Worm (Caenorhabditis elegans): ENCODE results near the gene col-132.

The col-132 gene

DNA sequence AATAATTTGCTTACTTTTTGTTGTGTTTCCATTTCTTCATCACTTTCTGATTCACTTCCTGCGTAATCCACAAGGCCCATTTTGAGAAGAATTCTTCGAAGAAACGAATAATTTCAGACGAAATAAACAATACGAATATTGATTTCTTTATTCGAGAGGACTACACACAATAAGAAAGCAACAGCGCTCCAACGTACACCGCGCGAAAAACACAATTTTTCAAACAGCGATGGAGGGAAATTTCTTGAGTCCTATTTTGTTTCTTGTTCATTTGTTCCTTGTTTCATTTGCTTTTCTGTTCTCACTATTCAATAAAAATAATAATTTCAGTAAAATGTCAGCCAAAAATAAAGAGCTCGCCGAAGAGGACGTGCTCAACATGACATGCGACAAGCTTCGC lies 2.8 kb upstream of the col-132 start, which contains the start of the genes prcc-1 and C39E9.12 (continued):
- TF ChIP-seq fkh-8 (tag; optimal IDR thresholded peaks at IDR 0.05) (peak; percentile 56), xbp-1 (tag; optimal IDR thresholded peaks at IDR 0.05) (peak; percentile 55), unc-86 (tag; optimal IDR thresholded peaks at IDR 0.05) (peak; percentile 37), mef-2 (tag; optimal IDR thresholded peaks at IDR 0.05) (no peak), lin-15B (tag; optimal IDR thresholded peaks at IDR 0.05) (peak; percentile 84), ets-5 (GFP tag; IDR thresholded peaks at IDR 0.05) (no peak), snu-23 (GFP tag; optimal IDR thresholded peaks at IDR 0.05) (peak; percentile 80), nhr-71 (tag; optimal IDR thresholded peaks at IDR 0.05) (peak; percentile 73), dpl-1 (GFP tag; optimal IDR thresholded peaks at IDR 0.05) (peak; percentile 88 to 95 (median 92)), blmp-1 (tag; optimal IDR thresholded peaks at IDR 0.05) (no peak)

DNA sequence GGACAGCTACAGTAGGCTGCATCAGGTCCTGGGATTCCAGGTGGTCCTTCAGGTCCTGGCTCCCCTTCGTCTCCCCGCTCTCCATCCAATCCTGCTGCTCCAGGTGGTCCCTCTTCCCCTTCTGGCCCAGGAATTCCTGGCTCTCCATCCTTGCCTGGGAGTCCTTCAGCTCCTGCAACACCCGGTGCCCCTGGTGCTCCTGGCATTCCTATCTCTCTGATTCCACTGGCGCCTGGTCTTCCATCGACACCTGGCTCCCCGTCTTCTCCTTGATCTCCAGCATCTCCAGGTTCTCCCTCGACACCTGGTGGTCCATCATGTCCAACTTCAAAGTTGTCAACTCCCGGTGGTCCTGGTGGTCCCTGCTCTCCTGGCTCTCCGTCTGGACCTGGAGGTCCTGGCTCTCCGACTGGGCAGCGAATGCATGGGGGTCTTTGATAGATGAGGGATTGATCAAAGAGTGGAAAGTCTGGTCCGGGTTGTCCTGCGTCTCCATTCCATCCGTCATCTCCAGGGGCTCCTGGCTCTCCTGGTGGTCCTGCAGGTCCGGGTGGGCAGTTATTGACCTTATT lies 1.1 kb downstream of the col-132 start:
- TF ChIP-seq efl-1 (optimal IDR thresholded peaks at IDR 0.05) (no peak), efl-1 (GFP tag; optimal IDR thresholded peaks at IDR 0.05 in 1 of 2) (no peak), nhr-28 (tag; optimal IDR thresholded peaks at IDR 0.05) (no peak), fos-1 (tag; optimal IDR thresholded peaks at IDR 0.05) (no peak), ces-1 (GFP tag; optimal IDR thresholded peaks at IDR 0.05) (no peak), C34B4.2 (tag; optimal IDR thresholded peaks at IDR 0.05) (no peak), unc-30 (tag; optimal IDR thresholded peaks at IDR 0.05) (no peak), dpl-1 (GFP tag; optimal IDR thresholded peaks at IDR 0.05) (no peak), mab-9 (GFP tag; IDR thresholded peaks at IDR 0.05) (no peak), snu-23 (GFP tag; optimal IDR thresholded peaks at IDR 0.05) (no peak), fkh-10 (GFP tag; optimal IDR thresholded peaks at IDR 0.05) (no peak), unc-98 (GFP tag; IDR thresholded peaks at IDR 0.05) (no peak)

DNA sequence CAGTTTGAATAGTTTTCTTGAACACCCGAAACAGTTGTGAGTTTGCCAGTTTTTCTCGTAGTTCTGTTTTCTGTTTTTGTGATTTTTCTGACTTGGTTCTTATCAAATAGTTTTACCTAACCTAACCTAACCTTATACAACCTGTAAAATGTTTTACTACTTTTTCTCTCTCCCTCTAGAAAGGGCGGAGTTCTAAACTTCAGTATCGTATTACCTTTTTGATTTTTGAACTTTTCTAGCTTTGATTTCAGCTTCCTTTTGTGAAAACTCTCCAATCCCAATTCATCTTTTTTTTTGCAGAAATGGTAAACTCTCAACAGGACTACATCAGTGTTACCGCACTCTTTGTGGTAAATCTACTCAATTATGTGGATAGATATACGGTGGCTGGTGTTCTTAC lies 4.2 kb downstream of the col-132 start, which contains the start of gene spin-2:
Gene spin-2 (plus strand): TSS at position 301 of the 400 bp plus-strand sequence.
- TF ChIP-seq ceh-90 (tag; optimal IDR thresholded peaks at IDR 0.05) (no peak), jun-1 (tag; optimal IDR thresholded peaks at IDR 0.05) (no peak)

DNA sequence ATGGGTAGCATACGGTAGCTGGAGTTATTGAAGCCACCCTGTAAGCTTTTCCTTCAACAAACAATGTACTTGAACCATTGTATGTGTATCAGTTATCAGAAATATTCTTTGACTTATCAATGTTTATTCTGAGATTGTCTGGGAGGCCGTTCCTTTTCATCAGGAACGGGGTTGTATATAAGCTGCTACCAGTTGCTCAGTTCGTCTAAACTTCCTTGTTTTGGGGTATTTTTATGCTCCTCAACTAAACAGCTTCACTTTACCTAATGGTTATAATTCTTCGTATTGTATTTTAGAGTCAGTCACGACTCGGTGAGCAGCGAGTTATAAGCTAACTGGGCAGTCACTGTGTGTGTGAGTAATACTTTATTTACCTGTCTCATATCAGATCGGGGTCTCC lies 5.2 kb downstream of the col-132 start:
- TF ChIP-seq fkh-4 (tag; optimal IDR thresholded peaks at IDR 0.05; ENCODE audit: borderline replicate concordance) (no peak), xbp-1 (tag; optimal IDR thresholded peaks at IDR 0.05) (no peak), nhr-85 (tag) (no peak), ztf-4 (tag; optimal IDR thresholded peaks at IDR 0.05) (no peak), lin-13 (GFP tag; optimal IDR thresholded peaks at IDR 0.05) (no peak), sup-37 (GFP tag; optimal IDR thresholded peaks at IDR 0.05) (no peak), lin-35 (GFP tag; optimal IDR thresholded peaks at IDR 0.05) (no peak), unc-98 (GFP tag; IDR thresholded peaks at IDR 0.05) (no peak), pax-3 (tag; optimal IDR thresholded peaks at IDR 0.05) (no peak), ama-1 (optimal IDR thresholded peaks at IDR 0.05) (no peak)

DNA sequence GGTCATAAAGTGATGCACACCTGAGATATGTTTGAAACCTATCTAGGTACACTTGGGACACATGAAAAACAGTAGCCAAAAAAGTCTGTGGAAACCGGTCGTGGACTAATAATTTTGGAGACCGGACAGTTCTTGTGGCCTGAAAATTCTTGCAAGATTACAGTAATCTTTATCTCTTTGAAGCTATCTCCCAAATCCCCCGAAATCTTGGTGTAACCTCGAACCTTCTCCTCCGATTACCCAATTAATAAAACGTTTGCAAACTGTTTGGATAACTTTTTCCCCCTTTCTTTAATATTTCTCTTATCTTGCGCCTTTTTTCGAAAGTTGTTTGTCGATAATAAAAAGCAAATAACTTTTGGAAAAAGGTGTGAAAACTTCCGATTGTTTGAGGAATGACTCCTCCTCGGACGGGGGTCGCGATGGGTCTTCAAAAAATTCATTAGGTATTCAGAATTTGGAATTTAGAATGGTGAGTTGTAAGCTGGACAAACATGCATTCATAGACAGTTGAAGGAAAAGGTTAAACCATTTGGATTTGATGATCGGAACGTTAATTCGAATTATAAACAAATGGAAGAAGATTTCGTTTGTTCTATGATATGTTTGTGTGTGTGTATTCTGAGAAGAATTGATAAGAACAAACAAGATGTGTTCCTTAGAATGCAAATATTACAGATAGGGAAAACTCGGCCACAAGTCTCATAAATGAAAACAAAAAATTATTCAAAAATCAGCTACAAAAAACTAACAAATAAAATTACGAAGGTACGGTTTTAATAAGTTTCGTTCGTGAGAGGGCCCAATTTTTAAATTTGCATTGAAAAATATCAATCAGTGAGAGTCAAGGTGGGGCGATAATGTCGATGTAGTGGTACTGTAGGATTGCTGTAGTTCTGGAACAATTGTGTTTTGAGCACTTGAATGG lies 7.8 kb downstream of the col-132 start:
- TF ChIP-seq dpl-1 (GFP tag; optimal IDR thresholded peaks at IDR 0.05): no peak
- no peak for TF ChIP-seq isw-1 (GFP tag; IDR thresholded peaks at IDR 0.05)
- no peak for TF ChIP-seq pqm-1 (tag; optimal IDR thresholded peaks at IDR 0.05)
- TF ChIP-seq irx-1 (tag; optimal IDR thresholded peaks at IDR 0.05): no peak
- no peak for TF ChIP-seq ztf-11 (tag; optimal IDR thresholded peaks at IDR 0.05)
- TF ChIP-seq elt-3 (tag; optimal IDR thresholded peaks at IDR 0.05): no peak
- TF ChIP-seq rnt-1 (tag; optimal IDR thresholded peaks at IDR 0.05): no peak
- no peak; the same call in 1 of the 2 replicates for TF ChIP-seq nhr-19 (GFP tag; conservative IDR thresholded peaks at IDR 0.05)
- no peak for TF ChIP-seq nhr-77 (tag; optimal IDR thresholded peaks at IDR 0.05)
- no peak for TF ChIP-seq mdl-1 (tag; optimal IDR thresholded peaks at IDR 0.05)
- TF ChIP-seq ceh-8 (GFP tag; optimal IDR thresholded peaks at IDR 0.05): no peak
- TF ChIP-seq hlh-4 (tag; optimal IDR thresholded peaks at IDR 0.05): no peak
- no peak for TF ChIP-seq zip-4 (GFP tag; optimal IDR thresholded peaks at IDR 0.05)
- no peak for TF ChIP-seq efl-1 (optimal IDR thresholded peaks at IDR 0.05)
- no peak for TF ChIP-seq efl-1 (GFP tag; optimal IDR thresholded peaks at IDR 0.05 in 1 of 2)
- no peak for TF ChIP-seq vab-15 (tag; optimal IDR thresholded peaks at IDR 0.05)
- TF ChIP-seq ceh-63 (GFP tag; optimal IDR thresholded peaks at IDR 0.05): no peak
- no peak for TF ChIP-seq jun-1 (tag; optimal IDR thresholded peaks at IDR 0.05)
- no peak for TF ChIP-seq F16B12.6 (tag; optimal IDR thresholded peaks at IDR 0.05)
